Worm (Caenorhabditis elegans): ENCODE data around the gene cup-5.
"Not testable (repeated sequence)": the region's sequence is repeated elsewhere in the genome, so short reads cannot be mapped to it uniquely, and the experiment has no call there.

cup-5 gene

ce11 chrIII:7588214-7588613 lies 4.2 kb downstream of the cup-5 start, which contains the start of gene R13A5.15:
Gene R13A5.15 (minus strand): TSS chrIII:7588314.
- TF ChIP-seq lin-15B (tag; optimal IDR thresholded peaks at IDR 0.05) = no peak
- TF ChIP-seq jun-1 (tag; optimal IDR thresholded peaks at IDR 0.05) = no peak
- TF ChIP-seq ceh-28 (tag; optimal IDR thresholded peaks at IDR 0.05) = no peak
- TF ChIP-seq ama-1 (optimal IDR thresholded peaks at IDR 0.05) = no peak
- TF ChIP-seq tbx-2 (tag; optimal IDR thresholded peaks at IDR 0.05) = no peak
- no peak for TF ChIP-seq sea-2 (GFP tag; optimal IDR thresholded peaks at IDR 0.05)
- TF ChIP-seq pqm-1 (tag; optimal IDR thresholded peaks at IDR 0.05) = no peak
- TF ChIP-seq nhr-77 (tag; optimal IDR thresholded peaks at IDR 0.05) = no peak
- no peak for TF ChIP-seq ztf-4 (tag; optimal IDR thresholded peaks at IDR 0.05)

- TF ChIP-seq tbx-2 (tag; optimal IDR thresholded peaks at IDR 0.05) = no peak
- no peak for TF ChIP-seq fkh-10 (GFP tag; optimal IDR thresholded peaks at IDR 0.05)
- TF ChIP-seq ceh-82 (tag; optimal IDR thresholded peaks at IDR 0.05) = no peak
- no peak for TF ChIP-seq elt-1 (tag; optimal IDR thresholded peaks at IDR 0.05)
- TF ChIP-seq lin-39 (tag; optimal IDR thresholded peaks at IDR 0.05) = no peak
- no peak for TF ChIP-seq fkh-2 (tag; optimal IDR thresholded peaks at IDR 0.05)
- TF ChIP-seq mml-1 (tag; optimal IDR thresholded peaks at IDR 0.05) = no peak
- TF ChIP-seq pqm-1 (tag; optimal IDR thresholded peaks at IDR 0.05) = no peak
- no peak for TF ChIP-seq nhr-23 (tag; optimal IDR thresholded peaks at IDR 0.05)
- no peak for TF ChIP-seq jun-1 (tag; optimal IDR thresholded peaks at IDR 0.05)
- no peak for TF ChIP-seq ZK546.5 (tag; optimal IDR thresholded peaks at IDR 0.05)
- no peak for TF ChIP-seq ama-1 (optimal IDR thresholded peaks at IDR 0.05)
- no peak for TF ChIP-seq pha-4 (tag; optimal IDR thresholded peaks at IDR 0.05)
- no peak for TF ChIP-seq nhr-67 (tag; optimal IDR thresholded peaks at IDR 0.05)
- TF ChIP-seq aly-2 (tag; optimal IDR thresholded peaks at IDR 0.05) = no peak
- no peak for TF ChIP-seq daf-12 (tag; optimal IDR thresholded peaks at IDR 0.05)
- no peak for TF ChIP-seq nhr-11 (tag; optimal IDR thresholded peaks at IDR 0.05)
- no peak for TF ChIP-seq nfya-1 (tag; optimal IDR thresholded peaks at IDR 0.05; ENCODE audit: insufficient read depth)
- no peak for TF ChIP-seq lin-15B (tag; optimal IDR thresholded peaks at IDR 0.05)
Measured at ce11 chrIII:7593285-7593928, 9.4 kb downstream of the cup-5 start, which contains the start of gene R13A5.11. Gene R13A5.11 (minus strand): TSS chrIII:7593335.

- TF ChIP-seq fkh-10 (GFP tag; optimal IDR thresholded peaks at IDR 0.05); tbx-2 (tag; optimal IDR thresholded peaks at IDR 0.05); jun-1 (tag; optimal IDR thresholded peaks at IDR 0.05): not testable (repeated sequence)
Measured at ce11 chrIII:7594482-7594881, 10.5 kb downstream of the cup-5 start, which contains the start of gene Y80D4G.2. Gene Y80D4G.2 (minus strand): TSS chrIII:7594582.

ce11 chrIII:7608223-7608622 lies 24.2 kb downstream of the cup-5 start, which contains the start of gene T04A6.3:
Gene T04A6.3 (minus strand): TSS chrIII:7608323.
- TF ChIP-seq nhr-11 (tag; optimal IDR thresholded peaks at IDR 0.05) = no peak
- no peak for TF ChIP-seq nfya-1 (tag; optimal IDR thresholded peaks at IDR 0.05; ENCODE audit: insufficient read depth)
- TF ChIP-seq R02D3.7 (tag; optimal IDR thresholded peaks at IDR 0.05) = no peak
- no peak for TF ChIP-seq daf-12 (tag; optimal IDR thresholded peaks at IDR 0.05)
- no peak for TF ChIP-seq ceh-9 (tag; optimal IDR thresholded peaks at IDR 0.05)
- TF ChIP-seq snpc-4 (tag; optimal IDR thresholded peaks at IDR 0.05) = no peak
- no peak for TF ChIP-seq nhr-12 (tag; optimal IDR thresholded peaks at IDR 0.05)
- no peak for TF ChIP-seq skn-1 (tag; optimal IDR thresholded peaks at IDR 0.05)
- TF ChIP-seq ceh-16 (tag; optimal IDR thresholded peaks at IDR 0.05) = no peak
- TF ChIP-seq fkh-10 (GFP tag; optimal IDR thresholded peaks at IDR 0.05) = no peak
- TF ChIP-seq ztf-4 (tag; optimal IDR thresholded peaks at IDR 0.05) = no peak

ce11 chrIII:7609168-7609567 lies 25.2 kb downstream of the cup-5 start, which contains the start of gene nsph-4.3:
Gene nsph-4.3 (minus strand): TSS chrIII:7609268.
- no peak for TF ChIP-seq elt-1 (tag; optimal IDR thresholded peaks at IDR 0.05)
- TF ChIP-seq lin-39 (tag; optimal IDR thresholded peaks at IDR 0.05) = no peak
- no peak for TF ChIP-seq ama-1 (optimal IDR thresholded peaks at IDR 0.05)
- no peak for TF ChIP-seq nhr-28 (tag; optimal IDR thresholded peaks at IDR 0.05)
- no peak for TF ChIP-seq mdl-1 (tag; optimal IDR thresholded peaks at IDR 0.05)
- no peak for TF ChIP-seq eor-1 (tag; optimal IDR thresholded peaks at IDR 0.05)
- no peak for TF ChIP-seq nhr-23 (tag; optimal IDR thresholded peaks at IDR 0.05)
- TF ChIP-seq zag-1 (tag; optimal IDR thresholded peaks at IDR 0.05) = no peak
- no peak for TF ChIP-seq daf-12 (tag; optimal IDR thresholded peaks at IDR 0.05)
- no peak for TF ChIP-seq tbx-2 (tag; optimal IDR thresholded peaks at IDR 0.05)
- TF ChIP-seq egl-27 (tag; optimal IDR thresholded peaks at IDR 0.05) = no peak
- no peak for TF ChIP-seq nhr-76 (tag; optimal IDR thresholded peaks at IDR 0.05)
- no peak for TF ChIP-seq lin-15B (tag; optimal IDR thresholded peaks at IDR 0.05)
- TF ChIP-seq R02D3.7 (tag; optimal IDR thresholded peaks at IDR 0.05) = no peak
- TF ChIP-seq lsy-12 (tag; optimal IDR thresholded peaks at IDR 0.05) = no peak
- TF ChIP-seq nhr-43 (tag; optimal IDR thresholded peaks at IDR 0.05; ENCODE audit: poor library complexity, severe bottlenecking) = no peak
- no peak for TF ChIP-seq pqm-1 (tag; optimal IDR thresholded peaks at IDR 0.05)
